Fruit fly (Drosophila melanogaster) whole organism, embryonic: ENCODE results near the gene DCTN6-p27.

Experiments used
- Bgb ChIP-seq: fragments of 200-800 bp; sonication (Bioruptor generic); IDR thresholded peaks from 2 replicates; pipeline ENCODE4 v1.3.6; 2022; ENCODE audit warnings: missing biosample characterization, missing genetic modification characterization; ENCODE audit not compliant: partially characterized antibody
- C15 ChIP-seq: fragments of 200-800 bp; sonication (Bioruptor generic); IDR thresholded peaks from 3 replicates; pipeline ENCODE4 v1.3.6; 2022; ENCODE audit warnings: missing biosample characterization, missing genetic modification characterization
- CG11456 ChIP-seq: fragments of 200-800 bp; sonication (Bioruptor generic); IDR thresholded peaks from 3 replicates; pipeline ENCODE4 v1.3.6; 2022; ENCODE audit warnings: missing biosample characterization, missing genetic modification characterization
- CG11560 ChIP-seq: fragments of 200-800 bp; sonication (Bioruptor generic); IDR thresholded peaks from 3 replicates; pipeline ENCODE4 v1.3.6; 2022; ENCODE audit warnings: missing biosample characterization, missing genetic modification characterization
- CG11723 ChIP-seq: fragments of 200-800 bp; sonication (Bioruptor generic); optimal IDR thresholded peaks from 2 replicates; lab custom pipeline; 2017; ENCODE audit warnings: missing biosample characterization, mild to moderate bottlenecking, missing genetic modification characterization
- CG12744 ChIP-seq: fragments of 200-800 bp; sonication (Bioruptor generic); optimal IDR thresholded peaks from 2 replicates; lab custom pipeline; 2016; ENCODE audit warnings: missing biosample characterization, missing genetic modification characterization
- CG12769 ChIP-seq: fragments of 200-800 bp; sonication (Bioruptor generic); optimal IDR thresholded peaks from 2 replicates; lab custom pipeline; 2019; ENCODE audit warnings: missing biosample characterization, mild to moderate bottlenecking, missing genetic modification characterization, moderate library complexity
- CG15601 ChIP-seq: fragments of 200-800 bp; sonication (Bioruptor generic); optimal IDR thresholded peaks from 3 replicates; lab custom pipeline; 2019; ENCODE audit warnings: missing biosample characterization, mild to moderate bottlenecking, missing genetic modification characterization, moderate library complexity
- CG2202 ChIP-seq: fragments of 200-800 bp; sonication (Bioruptor generic); optimal IDR thresholded peaks from 2 replicates; lab custom pipeline; 2018; ENCODE audit warnings: missing biosample characterization, mild to moderate bottlenecking, missing genetic modification characterization
- CG2875 ChIP-seq: fragments of 200-800 bp; sonication (Bioruptor generic); optimal IDR thresholded peaks from 2 replicates; lab custom pipeline; 2017; ENCODE audit warnings: missing biosample characterization, mild to moderate bottlenecking, missing genetic modification characterization, missing genetic modification reagents
- CG3065 ChIP-seq: fragments of 200-800 bp; sonication (Bioruptor generic); optimal IDR thresholded peaks from 2 replicates; lab custom pipeline; 2016; ENCODE audit warnings: missing biosample characterization, missing genetic modification characterization
- CG31224 ChIP-seq: fragments of 200-800 bp; sonication (Bioruptor generic); IDR thresholded peaks from 2 replicates; pipeline ENCODE4 v1.3.6; 2022; ENCODE audit warnings: missing biosample characterization, missing genetic modification characterization
- CG3407 ChIP-seq: fragments of 200-800 bp; sonication (Bioruptor generic); optimal IDR thresholded peaks from 2 replicates; lab custom pipeline; 2018; ENCODE audit warnings: missing biosample characterization, mild to moderate bottlenecking, missing genetic modification characterization
- CG34376 ChIP-seq: fragments of 200-800 bp; sonication (Bioruptor generic); optimal IDR thresholded peaks from 2 replicates; lab custom pipeline; 2018; ENCODE audit warnings: missing biosample characterization, mild to moderate bottlenecking, missing genetic modification characterization
- CG34422 ChIP-seq: fragments of 200-800 bp; sonication (Bioruptor generic); IDR thresholded peaks from 3 replicates; pipeline ENCODE4 v1.3.6; 2022; ENCODE audit warnings: missing biosample characterization, missing genetic modification characterization
- CG6254 ChIP-seq: fragments of 200-800 bp; sonication (Bioruptor generic); optimal IDR thresholded peaks from 3 replicates; lab custom pipeline; 2017; ENCODE audit warnings: mild to moderate bottlenecking, missing biosample characterization, missing genetic modification reagents, missing genetic modification characterization
- CG9797 ChIP-seq: fragments of 200-800 bp; sonication (Bioruptor generic); optimal IDR thresholded peaks from 3 replicates; lab custom pipeline; 2018; ENCODE audit warnings: missing biosample characterization, mild to moderate bottlenecking, missing genetic modification characterization
- CkIIα-i1 ChIP-seq: fragments of 200-800 bp; sonication (Bioruptor generic); IDR thresholded peaks from 2 replicates; pipeline ENCODE4 v1.3.6; 2022; ENCODE audit warnings: missing biosample characterization, missing genetic modification characterization
- Dp ChIP-seq: fragments of 200-800 bp; sonication (Bioruptor generic); optimal IDR thresholded peaks from 2 replicates; lab custom pipeline; 2018; ENCODE audit warnings: missing biosample characterization, mild to moderate bottlenecking, missing genetic modification characterization, moderate library complexity
- GATAe ChIP-seq: fragments of 200-800 bp; sonication (Bioruptor generic); conservative IDR thresholded peaks from 2 replicates; pipeline ENCODE4 v1.3.6; 2022; ENCODE audit warnings: missing biosample characterization, missing genetic modification characterization
- Gsc ChIP-seq: fragments of 200-800 bp; sonication (Bioruptor generic); IDR thresholded peaks from 2 replicates; pipeline ENCODE4 v1.3.6; 2022; ENCODE audit warnings: missing biosample characterization, missing genetic modification characterization
- Hr3 ChIP-seq: fragments of 200-800 bp; sonication (Bioruptor generic); optimal IDR thresholded peaks from 3 replicates; lab custom pipeline; 2016; ENCODE audit warnings: missing biosample characterization, missing genetic modification characterization
- Hr78 ChIP-seq, 2 experiments: fragments of 200-800 bp in 1 of 2; fragments of >200 bp in 1 of 2; sonication (Bioruptor generic) in 1 of 2; optimal IDR thresholded peaks; 2 replicates each; lab custom pipeline; 2017 to 2019; ENCODE audit warnings: missing biosample characterization in 2 of 2, missing genetic modification characterization in 2 of 2, mild to moderate bottlenecking in 1 of 2, moderate library complexity in 1 of 2
- Lim3 ChIP-seq: fragments of 200-800 bp; sonication (Bioruptor generic); IDR thresholded peaks from 2 replicates; pipeline ENCODE4 v1.3.6; 2022; ENCODE audit warnings: missing biosample characterization, missing genetic modification characterization
- Med ChIP-seq: fragments of 200-800 bp; sonication (Bioruptor generic); peaks from one replicate; lab custom pipeline; 2016; ENCODE audit warnings: missing biosample characterization, missing genetic modification characterization, mild to moderate bottlenecking, inconsistent platforms, moderate library complexity
- Nf-YC ChIP-seq: fragments of 200-800 bp; optimal IDR thresholded peaks from 3 replicates; lab custom pipeline; 2019; ENCODE audit warnings: missing biosample characterization, mild to moderate bottlenecking, missing genetic modification characterization, moderate library complexity
- Pdp1 ChIP-seq, 2 experiments: fragments of 200-800 bp; sonication (Bioruptor generic); optimal IDR thresholded peaks; 3 replicates each; lab custom pipeline; 2016; ENCODE audit warnings: missing biosample characterization in 2 of 2, missing genetic modification characterization in 2 of 2, mild to moderate bottlenecking in 1 of 2, moderate library complexity in 1 of 2
- Ptx1 ChIP-seq: fragments of 200-800 bp; sonication (Bioruptor generic); IDR thresholded peaks from 2 replicates; pipeline ENCODE4 v1.3.6; 2022; ENCODE audit warnings: missing biosample characterization, missing genetic modification characterization
- Ravus ChIP-seq: fragments of 200-800 bp; sonication (Bioruptor generic); IDR thresholded peaks from 2 replicates; pipeline ENCODE4 v1.3.6; 2022; ENCODE audit warnings: missing biosample characterization, missing genetic modification characterization
- Vsx1 ChIP-seq: fragments of 200-800 bp; sonication (Bioruptor generic); optimal IDR thresholded peaks from 2 replicates; lab custom pipeline; 2017; ENCODE audit warnings: missing biosample characterization, mild to moderate bottlenecking, missing genetic modification characterization, missing genetic modification reagents
- cg ChIP-seq: fragments of 200-800 bp; sonication (Bioruptor generic); optimal IDR thresholded peaks from 3 replicates; lab custom pipeline; 2019; ENCODE audit warnings: missing biosample characterization, mild to moderate bottlenecking, missing genetic modification characterization, moderate library complexity
- exex ChIP-seq: fragments of 200-800 bp; sonication (Bioruptor generic); optimal IDR thresholded peaks from 4 replicates; lab custom pipeline; 2018; ENCODE audit warnings: missing biosample characterization, mild to moderate bottlenecking, missing genetic modification characterization, moderate library complexity
- gce ChIP-seq: fragments of 200-800 bp; sonication (Bioruptor generic); IDR thresholded peaks from 3 replicates; pipeline ENCODE4 v1.3.6; 2022; ENCODE audit warnings: missing biosample characterization, missing genetic modification characterization
- grn ChIP-seq: fragments of 200-800 bp; sonication (Bioruptor generic); optimal IDR thresholded peaks from 3 replicates; lab custom pipeline; 2017; ENCODE audit warnings: missing biosample characterization, missing genetic modification characterization
- gt ChIP-seq: fragments of 200-800 bp; sonication (Bioruptor generic); IDR thresholded peaks from 2 replicates; pipeline ENCODE4 v1.3.6; 2022; ENCODE audit warnings: missing biosample characterization, missing genetic modification characterization
- kni ChIP-seq: fragments of 200-800 bp; sonication (Bioruptor generic); optimal IDR thresholded peaks from 3 replicates; lab custom pipeline; 2017; ENCODE audit warnings: mild to moderate bottlenecking, missing biosample characterization, missing genetic modification reagents, missing genetic modification characterization
- lov ChIP-seq, 2 experiments: fragments of 200-800 bp in 1 of 2; fragments of >200 bp in 1 of 2; sonication (Bioruptor generic) in 1 of 2; IDR thresholded peaks in 1 of 2; optimal IDR thresholded peaks in 1 of 2; 2 replicates in 1 of 2; 3 replicates in 1 of 2; pipeline versions ENCODE4 v1.3.6 to Lab custom; 2017 to 2022; ENCODE audit warnings: missing biosample characterization in 1 of 2, missing genetic modification characterization in 1 of 2
- pros ChIP-seq: fragments of 200-800 bp; sonication (Bioruptor generic); optimal IDR thresholded peaks from 3 replicates; lab custom pipeline; 2019; ENCODE audit warnings: missing biosample characterization, mild to moderate bottlenecking, missing genetic modification characterization, moderate library complexity
- sd ChIP-seq: fragments of 200-800 bp; sonication (Bioruptor generic); optimal IDR thresholded peaks from 3 replicates; lab custom pipeline; 2018; ENCODE audit warnings: missing biosample characterization, mild to moderate bottlenecking, missing genetic modification characterization, moderate library complexity
- sens ChIP-seq: fragments of 200-800 bp; sonication (Bioruptor generic); peaks from one replicate; lab custom pipeline; 2016; ENCODE audit warnings: missing biosample characterization, missing genetic modification characterization
- sens-2 ChIP-seq: fragments of 200-800 bp; sonication (Bioruptor generic); IDR thresholded peaks from 2 replicates; pipeline ENCODE4 v1.3.6; 2022; ENCODE audit warnings: missing biosample characterization, missing genetic modification characterization
- slp2 ChIP-seq: fragments of 200-800 bp; sonication (Bioruptor generic); optimal IDR thresholded peaks from 2 replicates; lab custom pipeline; 2016; ENCODE audit warnings: missing biosample characterization, missing genetic modification characterization
- sug ChIP-seq: fragments of 200-800 bp; optimal IDR thresholded peaks from 2 replicates; lab custom pipeline; 2019; ENCODE audit warnings: missing biosample characterization, mild to moderate bottlenecking, missing genetic modification characterization, moderate library complexity
- tll ChIP-seq, 2 experiments: fragments of 200-800 bp in 1 of 2; fragments of >200 bp in 1 of 2; sonication (Bioruptor generic) in 1 of 2; optimal IDR thresholded peaks; 2 replicates each; lab custom pipeline; 2017 to 2019; ENCODE audit warnings: missing biosample characterization in 2 of 2, missing genetic modification characterization in 2 of 2, mild to moderate bottlenecking in 1 of 2, moderate library complexity in 1 of 2
- tup ChIP-seq: fragments of 200-800 bp; sonication (Bioruptor generic); optimal IDR thresholded peaks from 2 replicates; lab custom pipeline; 2016; ENCODE audit warnings: missing biosample characterization, mild to moderate bottlenecking, missing genetic modification characterization, moderate library complexity
- twi ChIP-seq: fragments of 200-800 bp; optimal IDR thresholded peaks from 2 replicates; lab custom pipeline; 2019; ENCODE audit warnings: missing biosample characterization, mild to moderate bottlenecking, missing genetic modification characterization, moderate library complexity
- vnd ChIP-seq: fragments of 200-800 bp; sonication (Bioruptor generic); IDR thresholded peaks from 3 replicates; pipeline ENCODE4 v1.3.6; 2022; ENCODE audit warnings: missing biosample characterization, missing genetic modification characterization; ENCODE audit not compliant: partially characterized antibody
- wdn ChIP-seq: fragments of 200-800 bp; sonication (Bioruptor generic); IDR thresholded peaks from 2 replicates; pipeline ENCODE4 v1.3.6; 2022; ENCODE audit warnings: missing biosample characterization, missing genetic modification characterization

DCTN6-p27 gene

DNA sequence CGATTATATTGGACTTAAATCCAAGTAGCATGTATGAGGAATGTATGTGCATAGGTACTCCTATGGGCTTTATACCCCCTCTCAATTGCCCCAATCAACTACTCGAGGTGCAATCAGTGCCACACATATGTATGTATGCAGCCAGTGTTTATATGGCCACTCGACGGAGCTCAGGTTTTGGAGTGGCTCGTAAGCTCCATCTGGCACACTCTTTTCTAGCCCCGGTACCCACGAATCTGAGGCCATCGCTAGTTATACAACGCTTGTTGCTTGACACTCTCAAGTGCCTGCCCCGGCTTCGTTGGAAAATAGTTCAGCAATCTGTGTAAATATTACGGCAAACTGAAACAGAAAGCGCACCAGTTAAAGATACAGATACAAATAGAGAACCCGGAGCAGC is 35.8 kb upstream of the DCTN6-p27 start:
- peak; percentile 24 for TF ChIP-seq CG2875 (GFP tag; lab: Kevin White, UChicago)
- TF ChIP-seq Pdp1 (GFP tag; optimal IDR thresholded peaks at IDR 0.05; lab: Kevin White, UChicago), result peak in 1 of 2 experiments; percentile 90
- TF ChIP-seq sens-2 (GFP tag; lab: Robert Waterston, UW), result peak; percentile 71
- no peak for TF ChIP-seq CG11723 (GFP tag; lab: Kevin White, UChicago)
- TF ChIP-seq Dp, result no peak
- TF ChIP-seq CG11560, result no peak
- TF ChIP-seq grn, result peak; percentile 80
- peak; percentile 7 for TF ChIP-seq cg (GFP tag; lab: Kevin White, UChicago)
- 0 out of 2 replicates have a peak, but pooled peaks have one; percentile 56 for TF ChIP-seq Lim3 (GFP tag; lab: Robert Waterston, UW)
- peak; percentile 19 for TF ChIP-seq kni (GFP tag; lab: Kevin White, UChicago)
- TF ChIP-seq Vsx1 (GFP tag; lab: Kevin White, UChicago), result peak; percentile 96
- 0 out of 3 replicates have a peak, but pooled peaks have one; percentile 27 for TF ChIP-seq gce (GFP tag; lab: Robert Waterston, UW)
- 0 out of 3 replicates have a peak, but pooled peaks have one; percentile 11 for TF ChIP-seq CG34422 (GFP tag; lab: Robert Waterston, UW)
- TF ChIP-seq CG15601 (tag; lab: Kevin White, UChicago), result peak; percentile 8
- peak in 1 of 2 experiments; percentile 55 for TF ChIP-seq Hr78 (GFP tag; optimal IDR thresholded peaks at IDR 0.05; lab: Kevin White, UChicago)
- peak; percentile 20 for TF ChIP-seq CG12769 (tag; lab: Kevin White, UChicago)
- TF ChIP-seq exex (tag; lab: Kevin White, UChicago), result peak; percentile 60
- TF ChIP-seq vnd (GFP tag; lab: Robert Waterston, UW), result peak; percentile 82
- peak; percentile 92 for TF ChIP-seq twi (tag; lab: Kevin White, UChicago)
- TF ChIP-seq sug (tag; lab: Kevin White, UChicago), result peak; percentile 34
- no peak for TF ChIP-seq lov (optimal IDR thresholded peaks at IDR 0.05; lab: Kevin White, UChicago)
- TF ChIP-seq lov (GFP tag; IDR thresholded peaks at IDR 0.05; lab: Robert Waterston, UW), result no peak
- no peak for TF ChIP-seq CG11456 (GFP tag; lab: Robert Waterston, UW)
- TF ChIP-seq Med (GFP tag; lab: Kevin White, UChicago), result peak; percentile 25
- peak; percentile 80 for TF ChIP-seq sens (GFP tag; lab: Kevin White, UChicago)
- TF ChIP-seq sd (tag; lab: Kevin White, UChicago), result peak; percentile 62
- TF ChIP-seq Gsc (GFP tag; lab: Robert Waterston, UW), result no peak
- TF ChIP-seq, all 482 proteins: peak for 20

DNA sequence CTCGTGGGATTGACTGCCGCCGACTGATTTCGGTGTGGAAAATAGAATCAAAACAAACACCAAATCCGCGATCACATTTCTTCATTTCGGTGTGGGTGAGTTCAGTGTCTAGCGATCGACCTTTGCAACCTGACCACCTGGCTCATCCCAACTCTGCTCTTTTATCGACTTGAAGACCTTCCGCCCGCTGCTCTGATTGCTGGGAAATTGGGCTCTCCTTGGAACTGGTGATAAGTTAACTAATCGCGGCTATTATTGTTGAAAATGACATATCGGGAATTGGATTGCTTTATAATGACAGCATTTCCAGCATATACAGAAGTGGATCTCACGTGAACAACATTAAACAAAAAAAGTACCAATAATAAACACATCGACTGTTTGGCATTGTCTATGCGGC is 34.7 kb upstream of the DCTN6-p27 start:
- TF ChIP-seq Ptx1 (GFP tag; lab: Robert Waterston, UW) (no peak), slp2 (GFP tag; lab: Kevin White, UChicago) (no peak), CkIIα-i1 (no peak), CG31224 (GFP tag; lab: Robert Waterston, UW) (no peak), GATAe (GFP tag; lab: Robert Waterston, UW) (peak; percentile 29; the same call in 1 of the 2 replicates), tll (GFP tag; optimal IDR thresholded peaks at IDR 0.05; lab: Kevin White, UChicago) (no peak), Ravus (no peak), grn (peak; percentile 74), wdn (GFP tag; lab: Robert Waterston, UW) (no peak), Nf-YC (tag; lab: Kevin White, UChicago) (peak; percentile 3), Bgb (GFP tag; lab: Robert Waterston, UW) (no peak), sug (tag; lab: Kevin White, UChicago) (peak; percentile 49), vnd (GFP tag; lab: Robert Waterston, UW) (0 out of 3 replicates have a peak, but pooled peaks have one; percentile 33), CG3065 (GFP tag; lab: Kevin White, UChicago) (no peak), exex (tag; lab: Kevin White, UChicago) (peak; percentile 99), CG6254 (GFP tag; lab: Kevin White, UChicago) (no peak), pros (GFP tag; lab: Kevin White, UChicago) (no peak), CG12744 (GFP tag; lab: Kevin White, UChicago) (no peak), C15 (GFP tag; lab: Robert Waterston, UW) (no peak), gt (GFP tag; lab: Robert Waterston, UW) (no peak), tup (GFP tag; lab: Kevin White, UChicago) (no peak), CG34376 (GFP tag; lab: Kevin White, UChicago) (peak; percentile 71), CG9797 (GFP tag; lab: Kevin White, UChicago) (no peak), CG3407 (GFP tag; lab: Kevin White, UChicago) (no peak), CG11456 (GFP tag; lab: Robert Waterston, UW) (no peak), Hr3 (GFP tag; lab: Kevin White, UChicago) (no peak), CG2202 (tag; lab: Kevin White, UChicago) (no peak)
